Fruit fly (Drosophila melanogaster) whole organism, prepupa: ENCODE measurements around the gene CG10116.

Experiments
- CG11762 ChIP-seq: fragments of 200-800 bp; sonication (Bioruptor generic); optimal IDR thresholded peaks from 3 replicates; lab custom pipeline; 2016; ENCODE audit warnings: missing biosample characterization, missing genetic modification characterization; ENCODE audit not compliant: insufficient read depth
- CG11902 ChIP-seq: fragments of 200-800 bp; sonication (Bioruptor generic); optimal IDR thresholded peaks from 3 replicates; lab custom pipeline; 2016; ENCODE audit warnings: missing biosample characterization, missing genetic modification characterization
- CG6808 ChIP-seq: fragments of 200-800 bp; sonication (Bioruptor generic); optimal IDR thresholded peaks from 3 replicates; lab custom pipeline; 2017; ENCODE audit warnings: missing biosample characterization, missing genetic modification characterization, mild to moderate bottlenecking, moderate library complexity, missing genetic modification reagents
- CG8319 ChIP-seq: fragments of 200-800 bp; sonication (Bioruptor generic); optimal IDR thresholded peaks from 3 replicates; lab custom pipeline; 2016; ENCODE audit warnings: missing biosample characterization, missing genetic modification characterization
- Hr39 ChIP-seq: fragments of 200-800 bp; sonication (Bioruptor generic); optimal IDR thresholded peaks from 2 replicates; lab custom pipeline; 2016; ENCODE audit warnings: missing biosample characterization, missing genetic modification characterization
- Met ChIP-seq: fragments of 200-800 bp; sonication (Bioruptor generic); optimal IDR thresholded peaks from 3 replicates; lab custom pipeline; 2016; ENCODE audit warnings: missing biosample characterization, missing genetic modification characterization
- OdsH ChIP-seq: fragments of 200-800 bp; sonication (Bioruptor generic); optimal IDR thresholded peaks from 3 replicates; lab custom pipeline; 2016; ENCODE audit warnings: missing biosample characterization, missing genetic modification characterization
- Smox ChIP-seq: fragments of 200-800 bp; sonication (Bioruptor generic); optimal IDR thresholded peaks from 3 replicates; lab custom pipeline; 2016; ENCODE audit warnings: missing biosample characterization, missing genetic modification characterization
- Sox14 ChIP-seq: fragments of 200-800 bp; sonication (Bioruptor generic); optimal IDR thresholded peaks from 3 replicates; lab custom pipeline; 2016; ENCODE audit warnings: missing biosample characterization, missing genetic modification characterization
- acj6 ChIP-seq: fragments of 200-800 bp; sonication (Bioruptor generic); optimal IDR thresholded peaks from 3 replicates; lab custom pipeline; 2016; ENCODE audit warnings: missing biosample characterization, missing genetic modification characterization
- dsx ChIP-seq: fragments of 200-800 bp; optimal IDR thresholded peaks from 3 replicates; lab custom pipeline; 2019; ENCODE audit warnings: missing biosample characterization, mild to moderate bottlenecking, missing genetic modification characterization, moderate library complexity; ENCODE audit not compliant: poor library complexity, severe bottlenecking
- ss ChIP-seq, 2 experiments: fragments of 200-800 bp; sonication (Bioruptor generic); optimal IDR thresholded peaks; 2 replicates in 1 of 2; 3 replicates in 1 of 2; lab custom pipeline; 2017 to 2018; ENCODE audit warnings: mild to moderate bottlenecking in 2 of 2, missing biosample characterization in 2 of 2, missing genetic modification characterization in 2 of 2, moderate library complexity in 1 of 2
- vri ChIP-seq: fragments of 200-800 bp; sonication (Bioruptor generic); optimal IDR thresholded peaks from 3 replicates; lab custom pipeline; 2016; ENCODE audit warnings: missing biosample characterization, mild to moderate bottlenecking, missing genetic modification characterization

Gene CG10116

dm6 chr3L:13406873-13407272 lies 50.2 kb downstream of the CG10116 start (continued):
- TF ChIP-seq vri (GFP tag; lab: Kevin White, UChicago) (no peak), acj6 (GFP tag; lab: Kevin White, UChicago) (peak; percentile 46), dsx (peak; percentile 22), Hr39 (peak; percentile 42), Sox14 (GFP tag; lab: Kevin White, UChicago) (peak; percentile 49), CG11902 (GFP tag; lab: Kevin White, UChicago) (peak; percentile 17), ss (GFP tag; optimal IDR thresholded peaks at IDR 0.05; lab: Kevin White, UChicago) (peak; percentile 34 to 42), CG6808 (GFP tag; lab: Kevin White, UChicago) (peak; percentile 62), CG11762 (peak; percentile 25), Met (GFP tag; lab: Kevin White, UChicago) (peak; percentile 50), OdsH (GFP tag; lab: Kevin White, UChicago) (peak; percentile 51), CG8319 (GFP tag; lab: Kevin White, UChicago) (peak; percentile 36), Smox (peak; percentile 35)
